Worm (Caenorhabditis elegans): ENCODE data around the gene B0310.2.

B0310.2 gene

ce11 chrX:504046-504843, 2.5 kb downstream of the B0310.2 start:
- no peak for TF ChIP-seq nhr-76 (tag; optimal IDR thresholded peaks at IDR 0.05)
- TF ChIP-seq zag-1 (tag; optimal IDR thresholded peaks at IDR 0.05) = no peak
- TF ChIP-seq ceh-82 (tag; optimal IDR thresholded peaks at IDR 0.05) = no peak
- peak in 1 of 2 experiments; percentile 68 for TF ChIP-seq lsy-2 (tag; optimal IDR thresholded peaks at IDR 0.05)
- peak; percentile 11 for TF ChIP-seq nhr-90 (tag; optimal IDR thresholded peaks at IDR 0.05; ENCODE audit: poor library complexity)
- no peak for TF ChIP-seq efl-3 (GFP tag; optimal IDR thresholded peaks at IDR 0.05)
- TF ChIP-seq tbx-2 (tag; optimal IDR thresholded peaks at IDR 0.05) = no peak
- peak; percentile 73 for TF ChIP-seq nhr-85 (tag)
- peak; percentile 15 for TF ChIP-seq snu-23 (GFP tag; optimal IDR thresholded peaks at IDR 0.05)
- peak in 4 of 6 experiments; percentile 60 to 89 (median 87) for TF ChIP-seq elt-3 (tag; optimal IDR thresholded peaks at IDR 0.05)
- no peak for TF ChIP-seq ceh-8 (GFP tag; optimal IDR thresholded peaks at IDR 0.05)
- no peak for TF ChIP-seq fkh-8 (tag; optimal IDR thresholded peaks at IDR 0.05)
- TF ChIP-seq hlh-4 (tag; optimal IDR thresholded peaks at IDR 0.05) = no peak
- no peak for TF ChIP-seq xbp-1 (tag; optimal IDR thresholded peaks at IDR 0.05)
- no peak for TF ChIP-seq snpc-4 (tag; optimal IDR thresholded peaks at IDR 0.05)
- peak; percentile 36 for TF ChIP-seq rnt-1 (tag; optimal IDR thresholded peaks at IDR 0.05)
- no peak for TF ChIP-seq fkh-4 (tag; optimal IDR thresholded peaks at IDR 0.05; ENCODE audit: borderline replicate concordance)
- no peak for TF ChIP-seq nhr-237 (tag; optimal IDR thresholded peaks at IDR 0.05)
- TF ChIP-seq Y116A8C.19 (tag; optimal IDR thresholded peaks at IDR 0.05; ENCODE audit: borderline replicate concordance) = no peak
- no peak for TF ChIP-seq elt-2 (tag; optimal IDR thresholded peaks at IDR 0.05)
- TF ChIP-seq efl-1 (optimal IDR thresholded peaks at IDR 0.05) = no peak
- peak in 1 of 2 experiments; percentile 78 for TF ChIP-seq efl-1 (GFP tag; optimal IDR thresholded peaks at IDR 0.05 in 1 of 2)
- TF ChIP-seq alr-1 (tag; optimal IDR thresholded peaks at IDR 0.05; ENCODE audit: borderline replicate concordance) = no peak
- peak; percentile 3 for TF ChIP-seq unc-130 (tag; optimal IDR thresholded peaks at IDR 0.05)
- no peak for TF ChIP-seq irx-1 (tag; optimal IDR thresholded peaks at IDR 0.05)
- no peak for TF ChIP-seq nhr-11 (tag; optimal IDR thresholded peaks at IDR 0.05)
- TF ChIP-seq C16A3.4 (tag; optimal IDR thresholded peaks at IDR 0.05) = no peak
- TF ChIP-seq lin-15B (tag; optimal IDR thresholded peaks at IDR 0.05) = no peak
- peak; percentile 40 for TF ChIP-seq lin-14 (GFP tag; optimal IDR thresholded peaks at IDR 0.05)
- peak in 1 of 2 experiments; percentile 25 for TF ChIP-seq lin-35 (GFP tag; optimal IDR thresholded peaks at IDR 0.05)
- TF ChIP-seq lin-13 (GFP tag; optimal IDR thresholded peaks at IDR 0.05) = no peak
- TF ChIP-seq lir-3 (tag; optimal IDR thresholded peaks at IDR 0.05; ENCODE audit: poor library complexity) = no peak
- no peak for TF ChIP-seq vab-15 (tag; optimal IDR thresholded peaks at IDR 0.05)
- peak; percentile 17 for TF ChIP-seq pag-3 (tag; optimal IDR thresholded peaks at IDR 0.05; ENCODE audit: borderline replicate concordance, insufficient read depth)
- TF ChIP-seq blmp-1 (tag; optimal IDR thresholded peaks at IDR 0.05) = peak; percentile 83

ce11 chrX:498640-499039, 8.1 kb downstream of the B0310.2 start:
- TF ChIP-seq lin-14 (GFP tag; optimal IDR thresholded peaks at IDR 0.05) (peak; percentile 72), blmp-1 (tag; optimal IDR thresholded peaks at IDR 0.05) (peak; percentile 81), nhr-85 (tag) (peak; percentile 85), unc-62 (GFP tag; optimal IDR thresholded peaks at IDR 0.05) (no peak), mdl-1 (tag; optimal IDR thresholded peaks at IDR 0.05) (peak in 1 of 2 experiments; percentile 9), vab-15 (tag; optimal IDR thresholded peaks at IDR 0.05) (peak; percentile 51), nhr-71 (tag; optimal IDR thresholded peaks at IDR 0.05) (peak; percentile 14), lin-35 (GFP tag; optimal IDR thresholded peaks at IDR 0.05) (peak in 1 of 2 experiments; percentile 17), elt-3 (tag; optimal IDR thresholded peaks at IDR 0.05) (peak in 4 of 6 experiments; percentile 39 to 81 (median 62)), fos-1 (tag; optimal IDR thresholded peaks at IDR 0.05) (no peak), mep-1 (tag; optimal IDR thresholded peaks at IDR 0.05) (peak; percentile 17), nhr-90 (tag; optimal IDR thresholded peaks at IDR 0.05; ENCODE audit: poor library complexity) (peak; percentile 58), nhr-20 (tag; optimal IDR thresholded peaks at IDR 0.05) (peak; percentile 14), lir-3 (tag; optimal IDR thresholded peaks at IDR 0.05; ENCODE audit: poor library complexity) (no peak), ceh-82 (tag; optimal IDR thresholded peaks at IDR 0.05) (no peak), lsy-2 (tag; optimal IDR thresholded peaks at IDR 0.05) (peak in 1 of 2 experiments; percentile 43), aha-1 (tag; optimal IDR thresholded peaks at IDR 0.05) (no peak), snu-23 (GFP tag; optimal IDR thresholded peaks at IDR 0.05) (peak; percentile 28)

Measured in whole organism, L1 larva.